Fruit fly (Drosophila melanogaster) whole organism, prepupa: ENCODE results near the gene Bug22.

Experiments used
- Blimp-1 ChIP-seq: fragments of 200-800 bp; sonication (Bioruptor generic); optimal IDR thresholded peaks from 3 replicates; lab custom pipeline; 2017; ENCODE audit warnings: missing biosample characterization, missing genetic modification characterization, mild to moderate bottlenecking, moderate library complexity, missing genetic modification reagents
- CG10669 ChIP-seq: fragments of 200-800 bp; sonication (Bioruptor generic); optimal IDR thresholded peaks from 3 replicates; lab custom pipeline; 2018; ENCODE audit warnings: missing biosample characterization, mild to moderate bottlenecking, missing genetic modification characterization, moderate library complexity
- CG11762 ChIP-seq: fragments of 200-800 bp; sonication (Bioruptor generic); optimal IDR thresholded peaks from 3 replicates; lab custom pipeline; 2016; ENCODE audit warnings: missing biosample characterization, missing genetic modification characterization; ENCODE audit not compliant: insufficient read depth
- CG11902 ChIP-seq: fragments of 200-800 bp; sonication (Bioruptor generic); optimal IDR thresholded peaks from 3 replicates; lab custom pipeline; 2016; ENCODE audit warnings: missing biosample characterization, missing genetic modification characterization
- CG15336 ChIP-seq: fragments of 200-800 bp; sonication (Bioruptor generic); IDR thresholded peaks from 2 replicates; pipeline ENCODE4 v1.3.6; 2022; ENCODE audit warnings: missing biosample characterization, missing genetic modification characterization
- CG1621 ChIP-seq: fragments of 200-800 bp; sonication (Bioruptor generic); optimal IDR thresholded peaks from 3 replicates; lab custom pipeline; 2018; ENCODE audit warnings: missing biosample characterization, mild to moderate bottlenecking, missing genetic modification characterization
- CG31627 ChIP-seq: fragments of 200-800 bp; sonication (Bioruptor generic); optimal IDR thresholded peaks from 3 replicates; lab custom pipeline; 2016; ENCODE audit warnings: missing biosample characterization, missing genetic modification characterization
- CG32006 ChIP-seq: fragments of 200-800 bp; sonication (Bioruptor generic); optimal IDR thresholded peaks from 3 replicates; lab custom pipeline; 2017; ENCODE audit warnings: missing biosample characterization, mild to moderate bottlenecking, missing genetic modification characterization
- CG34406 ChIP-seq: fragments of 200-800 bp; sonication (Bioruptor generic); optimal IDR thresholded peaks from 3 replicates; lab custom pipeline; 2016; ENCODE audit warnings: missing biosample characterization, missing genetic modification characterization
- CG3919 ChIP-seq: fragments of 200-800 bp; sonication (Bioruptor generic); optimal IDR thresholded peaks from 3 replicates; lab custom pipeline; 2016; ENCODE audit warnings: missing biosample characterization, missing genetic modification characterization
- CG4318 ChIP-seq: fragments of 200-800 bp; sonication (Bioruptor generic); optimal IDR thresholded peaks from 3 replicates; lab custom pipeline; 2017; ENCODE audit warnings: missing biosample characterization, mild to moderate bottlenecking, missing genetic modification characterization
- CG6792 ChIP-seq: fragments of 200-800 bp; sonication (Bioruptor generic); optimal IDR thresholded peaks from 3 replicates; lab custom pipeline; 2016; ENCODE audit warnings: missing biosample characterization, missing genetic modification characterization
- CG6808 ChIP-seq: fragments of 200-800 bp; sonication (Bioruptor generic); optimal IDR thresholded peaks from 3 replicates; lab custom pipeline; 2017; ENCODE audit warnings: missing biosample characterization, missing genetic modification characterization, mild to moderate bottlenecking, moderate library complexity, missing genetic modification reagents
- CG6854 ChIP-seq: fragments of 200-800 bp; sonication (Bioruptor generic); optimal IDR thresholded peaks from 2 replicates; lab custom pipeline; 2017; ENCODE audit warnings: missing biosample characterization, mild to moderate bottlenecking, missing genetic modification characterization
- CG7368 ChIP-seq: fragments of 200-800 bp; sonication (Bioruptor generic); optimal IDR thresholded peaks from 3 replicates; lab custom pipeline; 2016; ENCODE audit warnings: missing biosample characterization, missing genetic modification characterization
- CG9139 ChIP-seq: fragments of 200-800 bp; sonication (Bioruptor generic); optimal IDR thresholded peaks from 3 replicates; lab custom pipeline; 2017; ENCODE audit warnings: missing biosample characterization, mild to moderate bottlenecking, missing genetic modification characterization
- Eip75B ChIP-seq: fragments of 200-800 bp; sonication (Bioruptor generic); optimal IDR thresholded peaks from 3 replicates; lab custom pipeline; 2016; ENCODE audit warnings: missing biosample characterization, missing genetic modification characterization
- Eip78C ChIP-seq: fragments of 200-800 bp; sonication (Bioruptor generic); peaks from one replicate; lab custom pipeline; 2016; ENCODE audit warnings: missing biosample characterization, missing genetic modification characterization
- Ets96B ChIP-seq: fragments of 200-800 bp; optimal IDR thresholded peaks from 2 replicates; lab custom pipeline; 2019; ENCODE audit warnings: missing biosample characterization, mild to moderate bottlenecking, missing genetic modification characterization, moderate library complexity
- Gug ChIP-seq: fragments of 200-800 bp; sonication (Bioruptor generic); IDR thresholded peaks from 2 replicates; pipeline ENCODE4 v1.3.6; 2022; ENCODE audit warnings: missing biosample characterization, missing genetic modification characterization
- Hr38 ChIP-seq: sonication (Bioruptor generic); optimal IDR thresholded peaks from 2 replicates; lab custom pipeline; 2016; ENCODE audit warnings: missing biosample characterization, missing genetic modification characterization
- Hr39 ChIP-seq: fragments of 200-800 bp; sonication (Bioruptor generic); optimal IDR thresholded peaks from 2 replicates; lab custom pipeline; 2016; ENCODE audit warnings: missing biosample characterization, missing genetic modification characterization
- Lpt ChIP-seq: fragments of 200-800 bp; sonication (Bioruptor generic); optimal IDR thresholded peaks from 3 replicates; lab custom pipeline; 2016; ENCODE audit warnings: missing biosample characterization, missing genetic modification characterization
- OdsH ChIP-seq: fragments of 200-800 bp; sonication (Bioruptor generic); optimal IDR thresholded peaks from 3 replicates; lab custom pipeline; 2016; ENCODE audit warnings: missing biosample characterization, missing genetic modification characterization
- Sox102F ChIP-seq: fragments of 200-800 bp; sonication (Bioruptor generic); optimal IDR thresholded peaks from 2 replicates; lab custom pipeline; 2016; ENCODE audit warnings: missing biosample characterization, mild to moderate bottlenecking, missing genetic modification characterization
- Sox15 ChIP-seq: fragments of 200-800 bp; sonication (Bioruptor generic); optimal IDR thresholded peaks from 3 replicates; lab custom pipeline; 2016; ENCODE audit warnings: missing biosample characterization, missing genetic modification characterization
- dac ChIP-seq: fragments of 200-800 bp; sonication (Bioruptor generic); optimal IDR thresholded peaks from 2 replicates; lab custom pipeline; 2017; ENCODE audit warnings: missing biosample characterization, mild to moderate bottlenecking, missing genetic modification characterization
- dsx ChIP-seq: fragments of 200-800 bp; optimal IDR thresholded peaks from 3 replicates; lab custom pipeline; 2019; ENCODE audit warnings: missing biosample characterization, mild to moderate bottlenecking, missing genetic modification characterization, moderate library complexity; ENCODE audit not compliant: poor library complexity, severe bottlenecking
- eg ChIP-seq: fragments of 200-800 bp; sonication (Bioruptor generic); IDR thresholded peaks from 3 replicates; pipeline ENCODE4 v1.3.6; 2022; ENCODE audit warnings: missing biosample characterization, missing genetic modification characterization
- esn ChIP-seq: fragments of 200-800 bp; sonication (Bioruptor generic); optimal IDR thresholded peaks from 2 replicates; lab custom pipeline; 2016; ENCODE audit warnings: missing biosample characterization, mild to moderate bottlenecking, missing genetic modification characterization, moderate library complexity
- fd59A ChIP-seq: fragments of 200-800 bp; sonication (Bioruptor generic); optimal IDR thresholded peaks from 2 replicates; lab custom pipeline; 2017; ENCODE audit warnings: missing biosample characterization, mild to moderate bottlenecking, missing genetic modification characterization, missing genetic modification reagents
- fd85E ChIP-seq: fragments of 200-800 bp; sonication (Bioruptor generic); optimal IDR thresholded peaks from 3 replicates; lab custom pipeline; 2016; ENCODE audit warnings: missing biosample characterization, missing genetic modification characterization
- lz ChIP-seq: fragments of 200-800 bp; sonication (Bioruptor generic); optimal IDR thresholded peaks from 3 replicates; lab custom pipeline; 2016; ENCODE audit warnings: missing biosample characterization, missing genetic modification characterization
- salr ChIP-seq, 2 experiments: fragments of 200-800 bp; sonication (Bioruptor generic); optimal IDR thresholded peaks; 3 replicates each; lab custom pipeline; 2016 to 2018; ENCODE audit warnings: missing biosample characterization in 2 of 2, missing genetic modification characterization in 2 of 2, mild to moderate bottlenecking in 1 of 2
- spab ChIP-seq: fragments of 200-800 bp; sonication (Bioruptor generic); optimal IDR thresholded peaks from 2 replicates; lab custom pipeline; 2017; ENCODE audit warnings: missing biosample characterization, mild to moderate bottlenecking, missing genetic modification characterization, missing genetic modification reagents
- ss ChIP-seq, 2 experiments: fragments of 200-800 bp; sonication (Bioruptor generic); optimal IDR thresholded peaks; 2 replicates in 1 of 2; 3 replicates in 1 of 2; lab custom pipeline; 2017 to 2018; ENCODE audit warnings: mild to moderate bottlenecking in 2 of 2, missing biosample characterization in 2 of 2, missing genetic modification characterization in 2 of 2, moderate library complexity in 1 of 2
- svp ChIP-seq: fragments of 200-800 bp; sonication (Bioruptor generic); peaks from one replicate; lab custom pipeline; 2016; ENCODE audit warnings: missing biosample characterization, missing genetic modification characterization
- topi ChIP-seq: fragments of 200-800 bp; sonication (Bioruptor generic); optimal IDR thresholded peaks from 3 replicates; lab custom pipeline; 2016; ENCODE audit warnings: missing biosample characterization, missing genetic modification characterization
- vri ChIP-seq: fragments of 200-800 bp; sonication (Bioruptor generic); optimal IDR thresholded peaks from 3 replicates; lab custom pipeline; 2016; ENCODE audit warnings: missing biosample characterization, mild to moderate bottlenecking, missing genetic modification characterization

The Bug22 gene

dm6 chr2L:10457191-10457899 is 26.6 kb upstream of the Bug22 start, which contains the start of the genes LManI and LManII:
LManI (minus strand) TSS chr2L:10457241.
LManII (plus strand) TSS chr2L:10457658.
- TF ChIP-seq vri (GFP tag; lab: Kevin White, UChicago) (no peak), svp (peak; percentile 72)

- peak; percentile 93 for TF ChIP-seq vri (GFP tag; lab: Kevin White, UChicago)
- peak; percentile 78 for TF ChIP-seq svp
- TF ChIP-seq Eip78C (GFP tag; lab: Kevin White, UChicago): peak; percentile 53
- no peak for TF ChIP-seq Hr39 (GFP tag; lab: Kevin White, UChicago)
- TF ChIP-seq CG11902 (GFP tag; lab: Kevin White, UChicago): no peak
- TF ChIP-seq Gug (GFP tag; lab: Robert Waterston, UW): no peak
Measured at dm6 chr2L:10455944-10456520, 25.3 kb upstream of the Bug22 start.

DNA sequence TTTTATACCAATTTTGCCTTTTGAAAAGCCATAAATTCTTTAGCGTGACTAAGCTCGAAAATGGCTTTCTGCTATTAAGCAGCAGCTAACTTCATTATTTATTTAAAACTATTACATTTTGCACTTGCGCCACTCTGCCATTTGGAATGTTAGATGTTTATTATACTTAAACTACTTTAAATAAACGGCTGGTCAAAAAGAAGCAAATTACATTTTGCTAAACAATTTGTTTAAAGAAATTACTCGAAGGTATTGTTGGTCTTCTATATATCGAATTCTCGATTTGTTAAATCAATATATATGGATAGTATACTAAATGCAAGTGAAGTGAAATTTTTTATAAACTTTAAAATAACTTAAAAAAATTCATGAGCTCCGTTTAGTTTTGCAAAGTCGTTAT is 21.6 kb upstream of the Bug22 start, which contains the start of gene ppk10:
Gene ppk10, minus strand, starts transcription at position 101 of the 400 bp plus-strand sequence.
- TF ChIP-seq CG32006 (GFP tag; lab: Kevin White, UChicago) (no peak), CG6854 (no peak), CG34406 (no peak), spab (no peak), CG15336 (GFP tag; lab: Robert Waterston, UW) (no peak), Eip75B (no peak), OdsH (GFP tag; lab: Kevin White, UChicago) (no peak), topi (GFP tag; lab: Kevin White, UChicago) (no peak)

- TF ChIP-seq esn (peak; percentile 60), Hr39 (GFP tag; lab: Kevin White, UChicago) (no peak), Hr38 (no peak), CG31627 (no peak), CG3919 (GFP tag; lab: Kevin White, UChicago) (no peak), OdsH (GFP tag; lab: Kevin White, UChicago) (peak; percentile 50), Eip78C (GFP tag; lab: Kevin White, UChicago) (peak; percentile 86), CG1621 (tag; lab: Kevin White, UChicago) (no peak), salr (GFP tag; optimal IDR thresholded peaks at IDR 0.05; lab: Kevin White, UChicago) (no peak), CG6792 (GFP tag; lab: Kevin White, UChicago) (peak; percentile 37), Sox102F (GFP tag; lab: Kevin White, UChicago) (no peak), ss (GFP tag; optimal IDR thresholded peaks at IDR 0.05; lab: Kevin White, UChicago) (no peak), CG15336 (GFP tag; lab: Robert Waterston, UW) (no peak; the same call in 1 of the 2 replicates), vri (GFP tag; lab: Kevin White, UChicago) (no peak), eg (GFP tag; lab: Robert Waterston, UW) (no peak), svp (no peak), dac (GFP tag; lab: Kevin White, UChicago) (no peak), Ets96B (tag; lab: Kevin White, UChicago) (no peak), CG4318 (GFP tag; lab: Kevin White, UChicago) (no peak), CG32006 (GFP tag; lab: Kevin White, UChicago) (no peak), Eip75B (no peak), Blimp-1 (GFP tag; lab: Kevin White, UChicago) (peak; percentile 8), CG11902 (GFP tag; lab: Kevin White, UChicago) (peak; percentile 13), CG6854 (no peak), dsx (GFP tag; lab: Kevin White, UChicago) (no peak), fd85E (no peak), topi (GFP tag; lab: Kevin White, UChicago) (peak; percentile 35), CG7368 (no peak), lz (GFP tag; lab: Kevin White, UChicago) (peak; percentile 1), CG11762 (no peak), Gug (GFP tag; lab: Robert Waterston, UW) (no peak), Lpt (GFP tag; lab: Kevin White, UChicago) (no peak), CG10669 (GFP tag; lab: Kevin White, UChicago) (no peak), fd59A (no peak), Sox15 (no peak), CG6808 (no peak), spab (no peak), CG9139 (no peak)
Measured at dm6 chr2L:10442048-10442790, 11.5 kb upstream of the Bug22 start, which contains the start of gene loh. loh (plus strand) TSS chr2L:10442534.
